Worm (Caenorhabditis elegans) whole organism, L4/young adult: ENCODE results near the gene grsp-3.

Experiments
- W03F9.2 ChIP-seq: fragments of 150-350 bp; optimal IDR thresholded peaks from 2 replicates; lab custom pipeline; 2014; ENCODE audit warnings: missing biosample characterization, missing genetic modification characterization
- dao-5 ChIP-seq: sonication (generic microtip); optimal IDR thresholded peaks from 2 replicates; lab custom pipeline; 2016; ENCODE audit warnings: missing genotype, missing genetic modification characterization, moderate library complexity, missing compliant biosample characterization
- him-1 ChIP-seq: sonication (generic microtip); optimal IDR thresholded peaks from 2 replicates; lab custom pipeline; 2016; ENCODE audit warnings: missing genotype, missing genetic modification reagents, missing genetic modification characterization, missing compliant biosample characterization

DNA sequence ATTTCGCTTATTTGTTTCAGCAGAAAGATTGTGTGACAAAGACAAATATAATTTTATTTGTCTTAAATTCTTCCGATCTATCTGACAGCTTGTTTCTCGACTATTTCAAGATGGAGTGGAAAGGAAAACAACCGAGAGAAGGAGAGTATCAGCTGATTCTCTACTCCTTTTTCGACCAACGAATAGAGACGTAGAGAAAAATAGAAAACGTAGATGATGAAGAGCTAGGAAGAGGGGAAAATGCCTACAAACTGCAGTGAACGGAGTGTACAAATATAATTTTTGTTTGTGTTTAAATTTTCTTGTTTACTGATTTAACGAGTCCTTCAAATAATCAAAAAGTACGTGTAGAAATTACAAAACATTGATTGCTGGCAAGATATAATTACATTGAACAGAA is 16.0 kb upstream of the grsp-3 start:
- TF ChIP-seq dao-5 (tag; lab: Kevin White, UChicago) (no peak), W03F9.2 (tag; lab: Kevin White, UChicago) (peak; percentile 21), him-1 (tag; lab: Kevin White, UChicago) (no peak)
